Worm (Caenorhabditis elegans) whole organism, young adult: ENCODE data around the gene cex-1.

Source experiments
- B0035.1 ChIP-seq: sonication (generic microtip); optimal IDR thresholded peaks from 2 replicates; lab custom pipeline; 2016; ENCODE audit warnings: missing genetic modification characterization, mild to moderate bottlenecking, missing compliant biosample characterization, missing genotype, missing genetic modification reagents
- D2030.7 ChIP-seq: fragments of 200-800 bp; sonication (Bioruptor generic); IDR thresholded peaks from 2 replicates; pipeline ENCODE4 v1.3.6; 2022; ENCODE audit warnings: missing genetic modification reagents, missing genetic modification characterization, missing compliant biosample characterization
- F10E7.11 ChIP-seq: sonication (generic microtip); optimal IDR thresholded peaks from 2 replicates; lab custom pipeline; 2017; ENCODE audit warnings: mild to moderate bottlenecking, missing genetic modification characterization, moderate library complexity, missing compliant biosample characterization
- F33H1.4 ChIP-seq: fragments of 200-800 bp; sonication (Bioruptor generic); IDR thresholded peaks from 2 replicates; pipeline ENCODE4 v1.3.6; 2022; ENCODE audit warnings: missing genetic modification reagents, missing genetic modification characterization, missing compliant biosample characterization
- F57A8.1 ChIP-seq: fragments of 200-800 bp; sonication (Bioruptor generic); optimal IDR thresholded peaks from 2 replicates; lab custom pipeline; 2018; ENCODE audit warnings: mild to moderate bottlenecking, missing genetic modification characterization, moderate library complexity, missing compliant biosample characterization
- T07F8.4 ChIP-seq: sonication (generic microtip); optimal IDR thresholded peaks from 2 replicates; lab custom pipeline; 2016; ENCODE audit warnings: mild to moderate bottlenecking, missing genetic modification characterization, moderate library complexity, missing compliant biosample characterization
- Y53F4B.3 ChIP-seq: fragments of 200-800 bp; sonication (Bioruptor generic); IDR thresholded peaks from 2 replicates; pipeline ENCODE4 v1.3.6; 2022; ENCODE audit warnings: missing genetic modification reagents, missing genetic modification characterization, missing compliant biosample characterization
- Y53G8AR.9 ChIP-seq: fragments of 200-800 bp; sonication (Bioruptor generic); conservative IDR thresholded peaks from 2 replicates; pipeline ENCODE4 v1.3.6; 2022; ENCODE audit warnings: missing genetic modification reagents, missing genetic modification characterization, missing compliant biosample characterization
- Y67H2A.10 ChIP-seq: fragments of 200-800 bp; sonication (Bioruptor generic); conservative IDR thresholded peaks from 2 replicates; pipeline ENCODE4 v1.3.6; 2022; ENCODE audit warnings: missing genetic modification reagents, missing genetic modification characterization, missing compliant biosample characterization
- ZK185.1 ChIP-seq: sonication (generic microtip); optimal IDR thresholded peaks from 2 replicates; lab custom pipeline; 2016; ENCODE audit warnings: mild to moderate bottlenecking, missing genetic modification characterization, missing compliant biosample characterization; ENCODE audit not compliant: poor library complexity, severe bottlenecking
- attf-3 ChIP-seq: fragments of 200-800 bp; sonication (Bioruptor generic); conservative IDR thresholded peaks from 2 replicates; pipeline ENCODE4 v1.3.6; 2022; ENCODE audit warnings: missing genetic modification reagents, missing genetic modification characterization, missing compliant biosample characterization
- bed-2 ChIP-seq: fragments of 200-800 bp; sonication (Bioruptor generic); IDR thresholded peaks from 2 replicates; pipeline ENCODE4 v1.3.6; 2022; ENCODE audit warnings: missing genetic modification reagents, missing genetic modification characterization, missing compliant biosample characterization
- ccch-3 ChIP-seq: fragments of 200-800 bp; sonication (Bioruptor generic); optimal IDR thresholded peaks from 2 replicates; lab custom pipeline; 2018; ENCODE audit warnings: mild to moderate bottlenecking, missing genetic modification characterization, missing compliant biosample characterization
- cebp-2 ChIP-seq: fragments of 200-800 bp; sonication (Bioruptor generic); IDR thresholded peaks from 2 replicates; pipeline ENCODE4 v1.3.6; 2022; ENCODE audit warnings: missing genetic modification characterization, missing compliant biosample characterization
- ceh-100 ChIP-seq: fragments of 200-800 bp; sonication (Bioruptor generic); IDR thresholded peaks from 2 replicates; pipeline ENCODE4 v1.3.6; 2022; ENCODE audit warnings: missing genetic modification reagents, missing genetic modification characterization, missing compliant biosample characterization
- ceh-91 ChIP-seq: fragments of 200-800 bp; sonication (Bioruptor generic); IDR thresholded peaks from 2 replicates; pipeline ENCODE4 v1.3.6; 2022; ENCODE audit warnings: missing genetic modification reagents, missing genetic modification characterization, missing compliant biosample characterization
- chd-7 ChIP-seq: sonication (generic microtip); optimal IDR thresholded peaks from 2 replicates; lab custom pipeline; 2016; ENCODE audit warnings: mild to moderate bottlenecking, missing genetic modification characterization, moderate library complexity, missing compliant biosample characterization
- die-1 ChIP-seq: sonication (generic microtip); optimal IDR thresholded peaks from 2 replicates; lab custom pipeline; 2016; ENCODE audit warnings: missing genotype, mild to moderate bottlenecking, missing genetic modification characterization, missing compliant biosample characterization
- dpff-1 ChIP-seq: sonication (generic microtip); optimal IDR thresholded peaks from 2 replicates; lab custom pipeline; 2017; ENCODE audit warnings: mild to moderate bottlenecking, missing genetic modification characterization, missing compliant biosample characterization
- egl-18 ChIP-seq: fragments of 200-800 bp; sonication (Bioruptor generic); IDR thresholded peaks from 2 replicates; pipeline ENCODE4 v1.3.6; 2022; ENCODE audit warnings: missing genetic modification reagents, missing genetic modification characterization, missing compliant biosample characterization
- egrh-3 ChIP-seq: fragments of 200-800 bp; sonication (Bioruptor generic); IDR thresholded peaks from 2 replicates; pipeline ENCODE4 v1.3.6; 2022; ENCODE audit warnings: missing genetic modification reagents, missing genetic modification characterization, missing compliant biosample characterization
- fkh-3 ChIP-seq: sonication (generic microtip); optimal IDR thresholded peaks from 2 replicates; lab custom pipeline; 2016; ENCODE audit warnings: mild to moderate bottlenecking, missing genetic modification characterization, missing compliant biosample characterization
- hlh-12 ChIP-seq: sonication (generic microtip); optimal IDR thresholded peaks from 2 replicates; lab custom pipeline; 2016; ENCODE audit warnings: missing genetic modification characterization, missing compliant biosample characterization
- hlh-26 ChIP-seq: fragments of 200-800 bp; sonication (Bioruptor generic); conservative IDR thresholded peaks from 2 replicates; pipeline ENCODE4 v1.3.6; 2022; ENCODE audit warnings: missing genetic modification reagents, missing genetic modification characterization, missing compliant biosample characterization
- hmg-1.2 ChIP-seq: fragments of 200-800 bp; sonication (Bioruptor generic); IDR thresholded peaks from 2 replicates; pipeline ENCODE4 v1.3.6; 2022; ENCODE audit warnings: missing genetic modification reagents, missing genetic modification characterization, missing compliant biosample characterization
- let-607 ChIP-seq, 2 experiments: fragments of 200-800 bp in 1 of 2; sonication (Bioruptor generic) in 1 of 2; sonication (generic microtip) in 1 of 2; optimal IDR thresholded peaks; 2 replicates each; lab custom pipeline; 2016 to 2018; ENCODE audit warnings: mild to moderate bottlenecking in 2 of 2, missing compliant biosample characterization in 2 of 2, missing genetic modification characterization in 2 of 2, moderate library complexity in 2 of 2, missing genotype in 1 of 2
- lin-40 ChIP-seq: sonication (generic microtip); optimal IDR thresholded peaks from 2 replicates; lab custom pipeline; 2016; ENCODE audit warnings: missing genetic modification characterization, mild to moderate bottlenecking, missing compliant biosample characterization, missing genotype, missing genetic modification reagents
- madf-10 ChIP-seq: sonication (generic microtip); optimal IDR thresholded peaks from 2 replicates; lab custom pipeline; 2016; ENCODE audit warnings: mild to moderate bottlenecking, missing genetic modification characterization, missing compliant biosample characterization
- madf-3 ChIP-seq: fragments of 200-800 bp; sonication (Bioruptor generic); IDR thresholded peaks from 2 replicates; pipeline ENCODE4 v1.3.6; 2022; ENCODE audit warnings: missing genetic modification reagents, missing genetic modification characterization, missing compliant biosample characterization
- madf-6 ChIP-seq: fragments of 200-800 bp; sonication (Bioruptor generic); IDR thresholded peaks from 2 replicates; pipeline ENCODE4 v1.3.6; 2022; ENCODE audit warnings: missing genetic modification reagents, missing genetic modification characterization, missing compliant biosample characterization
- madf-8 ChIP-seq: fragments of 200-800 bp; sonication (Bioruptor generic); conservative IDR thresholded peaks from 2 replicates; pipeline ENCODE4 v1.3.6; 2022; ENCODE audit warnings: missing genetic modification reagents, missing genetic modification characterization, missing compliant biosample characterization
- nhr-179 ChIP-seq: sonication (generic microtip); optimal IDR thresholded peaks from 2 replicates; lab custom pipeline; 2016; ENCODE audit warnings: mild to moderate bottlenecking, missing genetic modification characterization, missing compliant biosample characterization
- pha-4 ChIP-seq: fragments of 150-350 bp; sonication (generic microtip); optimal IDR thresholded peaks from 2 replicates; lab custom pipeline; 2014; ENCODE audit warnings: missing biosample characterization, missing genetic modification reagents, missing genetic modification characterization
- rec-8 ChIP-seq, 2 experiments: sonication (generic microtip); optimal IDR thresholded peaks; 2 replicates each; lab custom pipeline; 2016; ENCODE audit warnings: mild to moderate bottlenecking in 2 of 2, missing genetic modification characterization in 2 of 2, missing genetic modification reagents in 2 of 2, missing genotype in 2 of 2, missing biosample characterization in 1 of 2, missing compliant biosample characterization in 1 of 2, moderate library complexity in 1 of 2
- repo-1 ChIP-seq: sonication (generic microtip); optimal IDR thresholded peaks from 2 replicates; lab custom pipeline; 2017; ENCODE audit warnings: mild to moderate bottlenecking, missing genetic modification characterization, missing compliant biosample characterization
- sea-2 ChIP-seq: fragments of 200-800 bp; sonication (Bioruptor generic); IDR thresholded peaks from 2 replicates; pipeline ENCODE4 v1.3.6; 2022; ENCODE audit warnings: missing genetic modification characterization, missing compliant biosample characterization
- snpc-4 ChIP-seq, 5 experiments: fragments of 150-350 bp in 1 of 5; sonication (generic microtip) in 4 of 5; optimal IDR thresholded peaks; 2 replicates each; lab custom pipeline; 2014 to 2018; ENCODE audit warnings: missing genetic modification characterization in 5 of 5, missing biosample characterization in 3 of 5, antibody characterized with exemption in 2 of 5, mild to moderate bottlenecking in 2 of 5, missing compliant biosample characterization in 2 of 5, missing genotype in 2 of 5, moderate library complexity in 2 of 5, missing genetic modification reagents in 1 of 5
- tbp1 ChIP-seq: fragments of 200-800 bp; sonication (Bioruptor generic); optimal IDR thresholded peaks from 2 replicates; lab custom pipeline; 2018; ENCODE audit warnings: mild to moderate bottlenecking, missing genetic modification characterization, missing compliant biosample characterization
- tbx-9 ChIP-seq: sonication (generic microtip); optimal IDR thresholded peaks from 2 replicates; lab custom pipeline; 2016; ENCODE audit warnings: borderline replicate concordance, missing genetic modification characterization, inconsistent platforms, missing compliant biosample characterization
- zim-3 ChIP-seq: sonication (generic microtip); optimal IDR thresholded peaks from 2 replicates; lab custom pipeline; 2017; ENCODE audit warnings: mild to moderate bottlenecking, missing genetic modification characterization, moderate library complexity, missing compliant biosample characterization
- ztf-22 ChIP-seq: fragments of 200-800 bp; sonication (Bioruptor generic); optimal IDR thresholded peaks from 2 replicates; lab custom pipeline; 2018; ENCODE audit warnings: mild to moderate bottlenecking, missing genetic modification characterization, moderate library complexity, missing compliant biosample characterization
- ztf-28 ChIP-seq: fragments of 200-800 bp; sonication (Bioruptor generic); IDR thresholded peaks from 2 replicates; pipeline ENCODE4 v1.3.6; 2022; ENCODE audit warnings: missing genetic modification reagents, missing genetic modification characterization, missing compliant biosample characterization

The cex-1 gene

DNA sequence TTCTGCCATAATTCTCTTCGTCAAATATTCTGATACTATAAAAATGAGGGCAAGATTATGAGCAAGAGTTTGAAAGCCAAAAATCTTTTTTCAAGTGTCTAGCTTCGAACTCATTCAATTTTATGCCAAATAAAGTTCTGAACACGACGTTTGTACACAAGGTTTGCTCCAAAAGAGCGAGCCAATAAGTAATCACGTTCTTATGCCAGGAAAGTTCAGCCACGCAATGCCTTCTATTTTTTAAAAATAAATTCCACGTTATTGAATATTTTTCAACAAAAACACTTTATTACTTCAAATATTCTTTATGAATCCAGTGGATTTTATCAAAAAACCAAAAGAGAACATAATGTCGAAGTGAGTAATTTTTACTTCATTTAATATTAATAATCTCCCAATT is 40.4 kb downstream of the cex-1 start, which contains the start of gene nep-5:
Gene nep-5 (plus strand): TSS at position 301 of the 400 bp plus-strand sequence.
- no peak for TF ChIP-seq repo-1 (tag; lab: Kevin White, UChicago)
- TF ChIP-seq ztf-28 (GFP tag; lab: Robert Waterston, UW): no peak
- TF ChIP-seq pha-4: no peak
- TF ChIP-seq dpff-1 (tag; lab: Kevin White, UChicago): no peak
- no peak for TF ChIP-seq fkh-3
- TF ChIP-seq ZK185.1 (tag; lab: Kevin White, UChicago): no peak

DNA sequence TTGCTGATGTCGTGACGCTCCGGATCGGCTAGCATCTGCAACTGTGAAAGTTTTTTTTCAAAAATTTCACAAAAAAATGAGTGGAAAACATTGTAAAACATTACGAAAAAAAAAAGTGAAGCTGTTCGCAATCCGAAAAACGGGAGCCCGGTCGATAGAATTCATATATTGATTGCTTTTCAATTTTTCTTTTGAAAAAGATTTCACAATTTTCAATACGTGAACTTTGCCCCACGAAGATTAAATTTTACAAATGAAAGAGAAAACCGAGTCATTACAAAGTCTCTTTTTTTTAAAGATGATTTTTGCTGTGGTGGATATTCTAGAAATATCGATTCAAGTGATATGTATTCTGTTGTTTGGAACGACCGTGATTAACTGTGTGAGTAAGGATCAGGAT is 46.9 kb downstream of the cex-1 start, which contains the start of gene F12A10.6:
Gene F12A10.6 (minus strand): TSS at position 101 of the 400 bp plus-strand sequence.
- TF ChIP-seq madf-8 (GFP tag; lab: Robert Waterston, UW) (no peak), zim-3 (no peak), ceh-100 (GFP tag; lab: Robert Waterston, UW) (no peak), ztf-28 (GFP tag; lab: Robert Waterston, UW) (no peak), chd-7 (tag; lab: Kevin White, UChicago) (no peak), tbx-9 (no peak), nhr-179 (tag; lab: Kevin White, UChicago) (no peak), let-607 (tag; optimal IDR thresholded peaks at IDR 0.05; lab: Kevin White, UChicago) (no peak), F33H1.4 (GFP tag; lab: Robert Waterston, UW) (no peak), ceh-91 (no peak), snpc-4 (GFP tag; optimal IDR thresholded peaks at IDR 0.05; lab: Kevin White, UChicago) (no peak), snpc-4 (tag; optimal IDR thresholded peaks at IDR 0.05; lab: Kevin White, UChicago) (no peak), egl-18 (GFP tag; lab: Robert Waterston, UW) (no peak), Y53F4B.3 (GFP tag; lab: Robert Waterston, UW) (no peak), B0035.1 (no peak), rec-8 (tag; optimal IDR thresholded peaks at IDR 0.05; lab: Kevin White, UChicago) (no peak)

DNA sequence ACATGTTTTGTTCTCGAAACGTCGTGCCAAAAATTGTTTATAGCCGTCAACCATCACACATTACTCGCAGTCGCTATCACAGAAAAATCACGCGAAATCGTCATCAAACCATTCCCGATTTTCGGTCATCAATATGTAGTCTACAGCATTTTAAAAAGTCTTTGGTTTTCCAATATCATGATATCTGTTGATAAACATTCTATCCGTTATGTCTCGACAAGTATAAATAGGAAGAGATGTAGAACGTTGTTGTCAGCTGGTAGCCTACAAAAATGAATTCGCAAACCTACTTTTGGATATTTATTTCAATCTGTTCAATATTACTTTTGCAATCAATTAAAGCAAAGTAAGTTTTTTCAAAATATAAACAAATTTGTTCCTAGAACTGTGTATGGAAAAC is 48.9 kb downstream of the cex-1 start, which contains the start of gene F12A10.1:
Gene F12A10.1 (plus strand): TSS at position 166 of the 400 bp plus-strand sequence.
- TF ChIP-seq madf-10: no peak
- no peak for TF ChIP-seq die-1 (tag; lab: Kevin White, UChicago)
- no peak for TF ChIP-seq hlh-12
- no peak for TF ChIP-seq hlh-26 (GFP tag; lab: Robert Waterston, UW)
- no peak for TF ChIP-seq sea-2 (GFP tag; lab: Robert Waterston, UW)
- no peak for TF ChIP-seq attf-3 (GFP tag; lab: Robert Waterston, UW)
- no peak for TF ChIP-seq fkh-3
- no peak for TF ChIP-seq madf-8 (GFP tag; lab: Robert Waterston, UW)
- no peak for TF ChIP-seq ceh-100 (GFP tag; lab: Robert Waterston, UW)
- TF ChIP-seq ccch-3 (GFP tag; lab: Kevin White, UChicago): no peak
- no peak for TF ChIP-seq tbp1
- TF ChIP-seq bed-2 (GFP tag; lab: Robert Waterston, UW): no peak
- no peak for TF ChIP-seq D2030.7 (GFP tag; lab: Robert Waterston, UW)
- TF ChIP-seq, all 124 proteins: peak for 0

DNA sequence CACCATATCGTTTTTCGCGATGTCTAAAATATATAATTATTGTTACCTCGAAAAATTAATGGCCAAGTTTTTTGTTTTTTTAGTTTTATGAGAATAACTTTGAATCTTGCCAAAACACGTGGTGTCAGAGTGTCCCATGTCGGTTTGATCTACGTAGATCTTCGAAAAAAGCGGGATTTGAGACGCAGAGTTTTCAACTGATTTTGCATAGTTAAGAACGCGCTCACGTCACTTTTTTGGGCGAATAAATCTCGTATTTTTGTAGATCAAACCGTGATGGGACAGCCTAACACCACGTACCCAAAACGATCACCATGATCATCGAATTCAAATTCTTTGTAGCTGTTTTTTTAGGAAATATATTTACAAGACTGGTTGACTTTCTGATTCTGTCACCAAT is 50.1 kb downstream of the cex-1 start:
- TF ChIP-seq F10E7.11: no peak
- TF ChIP-seq attf-3 (GFP tag; lab: Robert Waterston, UW): no peak
- no peak for TF ChIP-seq cebp-2 (GFP tag; lab: Robert Waterston, UW)
- TF ChIP-seq F57A8.1 (GFP tag; lab: Kevin White, UChicago): no peak
- no peak for TF ChIP-seq nhr-179 (tag; lab: Kevin White, UChicago)
- TF ChIP-seq Y67H2A.10 (GFP tag; lab: Robert Waterston, UW): no peak
- TF ChIP-seq T07F8.4: no peak
- no peak for TF ChIP-seq egrh-3 (GFP tag; lab: Robert Waterston, UW)
- peak; percentile 83 for TF ChIP-seq madf-6 (GFP tag; lab: Robert Waterston, UW)
- TF ChIP-seq hmg-1.2: 0 out of 2 replicates have a peak, but pooled peaks have one; percentile 18
- no peak for TF ChIP-seq Y53G8AR.9 (GFP tag; lab: Robert Waterston, UW)
- TF ChIP-seq madf-3 (GFP tag; lab: Robert Waterston, UW): peak; percentile 51; the same call in 1 of the 2 replicates
- TF ChIP-seq lin-40 (tag; lab: Kevin White, UChicago): no peak
- TF ChIP-seq ztf-22 (GFP tag; lab: Kevin White, UChicago): no peak
- no peak for TF ChIP-seq bed-2 (GFP tag; lab: Robert Waterston, UW)
- TF ChIP-seq ceh-91: no peak
- TF ChIP-seq Y53F4B.3 (GFP tag; lab: Robert Waterston, UW): no peak
- no peak for TF ChIP-seq die-1 (tag; lab: Kevin White, UChicago)
- TF ChIP-seq madf-8 (GFP tag; lab: Robert Waterston, UW): peak; percentile 33
